Worm (Caenorhabditis elegans) whole organism, L4 larva: ENCODE measurements around the gene srt-29.

Experiments used
- arid-1 ChIP-seq: fragments of 200-800 bp; sonication (Bioruptor generic); conservative IDR thresholded peaks from 2 replicates; pipeline ENCODE4 v1.3.6; 2022; ENCODE audit warnings: missing genetic modification reagents, missing genetic modification characterization, missing compliant biosample characterization
- cey-2 ChIP-seq: sonication (generic microtip); optimal IDR thresholded peaks from 3 replicates; lab custom pipeline; 2017; ENCODE audit warnings: missing genetic modification characterization, mild to moderate bottlenecking, missing compliant biosample characterization, antibody characterized with exemption, borderline replicate concordance; ENCODE audit not compliant: insufficient read depth
- duxl-1 ChIP-seq: sonication (generic microtip); optimal IDR thresholded peaks from 2 replicates; lab custom pipeline; 2016; ENCODE audit warnings: mild to moderate bottlenecking, missing genetic modification characterization, moderate library complexity, missing compliant biosample characterization; ENCODE audit not compliant: poor library complexity
- nhr-11 ChIP-seq: fragments of 150-350 bp; optimal IDR thresholded peaks from 2 replicates; lab custom pipeline; 2014; ENCODE audit warnings: missing biosample characterization, missing genetic modification characterization
- nhr-28 ChIP-seq: fragments of 150-350 bp; optimal IDR thresholded peaks from 2 replicates; lab custom pipeline; 2014; ENCODE audit warnings: missing biosample characterization, missing genetic modification characterization
- nhr-77 ChIP-seq: fragments of 150-350 bp; optimal IDR thresholded peaks from 2 replicates; lab custom pipeline; 2014; ENCODE audit warnings: missing biosample characterization, missing genetic modification characterization
- php-3 ChIP-seq: fragments of 200-800 bp; sonication (Bioruptor generic); IDR thresholded peaks from 2 replicates; pipeline ENCODE4 v1.3.6; 2022; ENCODE audit warnings: missing genetic modification reagents, missing genetic modification characterization, missing compliant biosample characterization
- pqm-1 ChIP-seq: sonication (generic microtip); optimal IDR thresholded peaks from 2 replicates; lab custom pipeline; 2017; ENCODE audit warnings: missing biosample characterization, missing genetic modification characterization
- tag-97 ChIP-seq: fragments of 200-800 bp; sonication (Bioruptor generic); IDR thresholded peaks from 2 replicates; pipeline ENCODE4 v1.3.6; 2022; ENCODE audit warnings: missing genetic modification characterization, missing compliant biosample characterization

- TF ChIP-seq nhr-11 (tag; lab: Kevin White, UChicago) = no peak
- TF ChIP-seq nhr-77 (tag; lab: Kevin White, UChicago) = no peak
- TF ChIP-seq pqm-1 (tag; lab: Kevin White, UChicago) = no peak
- TF ChIP-seq cey-2 (tag; lab: Kevin White, UChicago) = no peak
- TF ChIP-seq arid-1 (GFP tag; lab: Robert Waterston, UW) = no peak
- TF ChIP-seq nhr-28 (tag; lab: Kevin White, UChicago) = no peak
- no peak for TF ChIP-seq php-3 (GFP tag; lab: Robert Waterston, UW)
- no peak for TF ChIP-seq duxl-1
- no peak for TF ChIP-seq tag-97 (GFP tag; lab: Robert Waterston, UW)
Observed at ce11 chrV:2713532-2713931, 5.4 kb downstream of the srt-29 start, which contains the start of gene srt-28.
